Worm (Caenorhabditis elegans) whole organism, midembryonic: ENCODE measurements around the gene Y37E11AL.3.

Source experiments
- flt-1 ChIP-seq: fragments of 200-800 bp; sonication (Bioruptor generic); IDR thresholded peaks from 2 replicates; pipeline ENCODE4 v1.3.6; 2022; ENCODE audit warnings: missing genetic modification characterization, missing compliant biosample characterization
- med-1 ChIP-seq: sonication (generic microtip); optimal IDR thresholded peaks from 2 replicates; lab custom pipeline; 2017; ENCODE audit warnings: missing genetic modification characterization, mild to moderate bottlenecking, missing compliant biosample characterization, antibody characterized with exemption, missing genetic modification reagents; ENCODE audit not compliant: insufficient read depth
- ref-1 ChIP-seq: fragments of 200-800 bp; sonication (Bioruptor generic); conservative IDR thresholded peaks from 2 replicates; pipeline ENCODE4 v1.3.6; 2022; ENCODE audit warnings: missing genetic modification reagents, missing genetic modification characterization, missing compliant biosample characterization

ce11 chrIV:3686765-3687164 is 8.0 kb upstream of the Y37E11AL.3 start, which contains the start of gene map-1:
- no peak for TF ChIP-seq ref-1 (GFP tag; lab: Robert Waterston, UW)
- no peak for TF ChIP-seq flt-1
- no peak for TF ChIP-seq med-1 (GFP tag; lab: Kevin White, UChicago)
